Fruit fly (Drosophila melanogaster) whole organism, wandering third instar larva: Measurements from ENCODE around the gene CG12316.

ENCODE experiments used
- Rel ChIP-seq, 2 experiments: fragments of 200-800 bp; sonication (Bioruptor generic) in 1 of 2; optimal IDR thresholded peaks; 2 replicates in 1 of 2; 3 replicates in 1 of 2; lab custom pipeline; 2016 to 2019; ENCODE audit warnings: mild to moderate bottlenecking in 2 of 2, missing biosample characterization in 2 of 2, missing genetic modification characterization in 2 of 2, moderate library complexity in 1 of 2
- Sp1 ChIP-seq: fragments of 200-800 bp; sonication (Bioruptor generic); optimal IDR thresholded peaks from 3 replicates; lab custom pipeline; 2019; ENCODE audit warnings: missing biosample characterization, mild to moderate bottlenecking, missing genetic modification characterization, moderate library complexity
- foxo ChIP-seq, 2 experiments: fragments of 200-800 bp; sonication (Bioruptor generic); optimal IDR thresholded peaks; 2 replicates in 1 of 2; 3 replicates in 1 of 2; lab custom pipeline; 2016 to 2017; ENCODE audit warnings: missing biosample characterization in 2 of 2, missing genetic modification characterization in 2 of 2

dm6 chr3L:15125077-15125652, 11.6 kb downstream of the CG12316 start, which contains the start of gene CG16959:
- TF ChIP-seq Rel (GFP tag; optimal IDR thresholded peaks at IDR 0.05; lab: Kevin White, UChicago) (no peak), Rel (tag; optimal IDR thresholded peaks at IDR 0.05; lab: Kevin White, UChicago) (no peak), foxo (GFP tag; optimal IDR thresholded peaks at IDR 0.05; lab: Kevin White, UChicago) (no peak), Sp1 (GFP tag; lab: Kevin White, UChicago) (no peak)
